Worm (Caenorhabditis elegans) whole organism, L1 larva: ENCODE measurements around the gene mlc-1.

Source experiments
- C16A3.4 ChIP-seq: fragments of 150-350 bp; optimal IDR thresholded peaks from 2 replicates; lab custom pipeline; 2014; ENCODE audit warnings: missing biosample characterization, missing genetic modification characterization
- Y116A8C.19 ChIP-seq: sonication (generic microtip); optimal IDR thresholded peaks from 2 replicates; lab custom pipeline; 2016; ENCODE audit warnings: missing compliant biosample characterization, missing genetic modification characterization, borderline replicate concordance
- aha-1 ChIP-seq: fragments of 150-350 bp; optimal IDR thresholded peaks from 2 replicates; lab custom pipeline; 2014; ENCODE audit warnings: missing biosample characterization, missing genetic modification characterization
- alr-1 ChIP-seq: fragments of 200-800 bp; sonication (Bioruptor generic); optimal IDR thresholded peaks from 2 replicates; lab custom pipeline; 2018; ENCODE audit warnings: borderline replicate concordance, mild to moderate bottlenecking, missing genetic modification characterization, missing compliant biosample characterization
- blmp-1 ChIP-seq: fragments of 150-350 bp; optimal IDR thresholded peaks from 2 replicates; lab custom pipeline; 2014; ENCODE audit warnings: missing biosample characterization, missing genetic modification characterization
- ceh-82 ChIP-seq, 3 experiments: fragments of 150-350 bp in 1 of 3; sonication (generic microtip) in 2 of 3; optimal IDR thresholded peaks; 2 replicates each; lab custom pipeline; 2014 to 2017; ENCODE audit warnings: missing biosample characterization in 3 of 3, missing genetic modification characterization in 3 of 3
- ceh-88 ChIP-seq: fragments of 200-800 bp; sonication (Bioruptor generic); IDR thresholded peaks from 2 replicates; pipeline ENCODE4 v1.3.6; 2022; ENCODE audit warnings: missing genetic modification characterization, missing compliant biosample characterization
- dpl-1 ChIP-seq, 3 experiments: fragments of 150-350 bp in 2 of 3; sonication (generic microtip) in 1 of 3; optimal IDR thresholded peaks; 2 replicates each; lab custom pipeline; 2014 to 2017; ENCODE audit warnings: missing biosample characterization in 3 of 3, missing genetic modification characterization in 3 of 3, missing genetic modification reagents in 3 of 3
- dsc-1 ChIP-seq: sonication (generic microtip); optimal IDR thresholded peaks from 2 replicates; lab custom pipeline; 2016; ENCODE audit warnings: mild to moderate bottlenecking, missing genetic modification characterization, missing compliant biosample characterization
- efl-1 ChIP-seq, 4 experiments: fragments of 150-350 bp; optimal IDR thresholded peaks in 3 of 4; peaks in 1 of 4; 1 replicate in 1 of 4; 2 replicates in 3 of 4; lab custom pipeline; 2014; ENCODE audit warnings: missing biosample characterization in 2 of 4, missing genetic modification characterization in 2 of 4, missing genetic modification reagents in 2 of 4
- egl-13 ChIP-seq: sonication (generic microtip); optimal IDR thresholded peaks from 2 replicates; lab custom pipeline; 2016; ENCODE audit warnings: missing genotype, missing genetic modification reagents, missing genetic modification characterization, missing compliant biosample characterization
- egl-27 ChIP-seq, 2 experiments: fragments of 150-350 bp in 1 of 2; sonication (generic microtip); optimal IDR thresholded peaks; 3 replicates each; lab custom pipeline; 2017 to 2018; ENCODE audit warnings: missing biosample characterization in 2 of 2, missing genetic modification characterization in 2 of 2, missing genetic modification reagents in 2 of 2
- elt-2 ChIP-seq: sonication (generic microtip); optimal IDR thresholded peaks from 2 replicates; lab custom pipeline; 2016; ENCODE audit warnings: missing genetic modification characterization, mild to moderate bottlenecking, inconsistent platforms, missing compliant biosample characterization, missing genetic modification reagents
- elt-3 ChIP-seq, 6 experiments: fragments of 150-350 bp in 1 of 6; sonication (generic microtip); optimal IDR thresholded peaks; 2 replicates each; lab custom pipeline; 2017 to 2018; ENCODE audit warnings: missing biosample characterization in 6 of 6, missing genetic modification characterization in 6 of 6, inconsistent platforms in 1 of 6
- fkh-8 ChIP-seq: sonication (generic microtip); optimal IDR thresholded peaks from 2 replicates; lab custom pipeline; 2016; ENCODE audit warnings: mild to moderate bottlenecking, missing genetic modification characterization, missing compliant biosample characterization
- fos-1 ChIP-seq: fragments of 150-350 bp; optimal IDR thresholded peaks from 2 replicates; lab custom pipeline; 2014; ENCODE audit warnings: missing biosample characterization, missing genetic modification characterization
- grh-1 ChIP-seq: fragments of 200-800 bp; sonication (Bioruptor generic); IDR thresholded peaks from 2 replicates; pipeline ENCODE4 v1.3.6; 2022; ENCODE audit warnings: missing genetic modification reagents, missing genetic modification characterization, missing compliant biosample characterization
- isw-1 ChIP-seq: fragments of 200-800 bp; sonication (Bioruptor generic); IDR thresholded peaks from 2 replicates; pipeline ENCODE4 v1.3.6; 2022; ENCODE audit warnings: missing genetic modification characterization, missing compliant biosample characterization
- jun-1 ChIP-seq: fragments of 150-350 bp; optimal IDR thresholded peaks from 2 replicates; lab custom pipeline; 2014; ENCODE audit warnings: missing biosample characterization, missing genetic modification reagents, missing genetic modification characterization
- lin-14 ChIP-seq: fragments of 200-800 bp; sonication (Bioruptor generic); optimal IDR thresholded peaks from 2 replicates; lab custom pipeline; 2018; ENCODE audit warnings: mild to moderate bottlenecking, missing genetic modification characterization, moderate library complexity, missing compliant biosample characterization
- lin-15B ChIP-seq: fragments of 150-350 bp; sonication (generic microtip); optimal IDR thresholded peaks from 3 replicates; lab custom pipeline; 2014; ENCODE audit warnings: missing biosample characterization, missing genetic modification characterization
- lin-35 ChIP-seq, 2 experiments: fragments of 150-350 bp; optimal IDR thresholded peaks; 2 replicates each; lab custom pipeline; 2014; ENCODE audit warnings: missing biosample characterization in 2 of 2, missing genetic modification characterization in 2 of 2, missing genetic modification reagents in 2 of 2
- lsy-2 ChIP-seq, 2 experiments: fragments of 150-350 bp; optimal IDR thresholded peaks; 2 replicates each; lab custom pipeline; 2014; ENCODE audit warnings: missing biosample characterization in 2 of 2, missing genetic modification characterization in 2 of 2
- mdl-1 ChIP-seq, 2 experiments: fragments of 150-350 bp; optimal IDR thresholded peaks; 2 replicates each; lab custom pipeline; 2014 to 2017; ENCODE audit warnings: missing biosample characterization in 2 of 2, missing genetic modification characterization in 2 of 2, inconsistent platforms in 1 of 2
- mep-1 ChIP-seq: fragments of 150-350 bp; optimal IDR thresholded peaks from 2 replicates; lab custom pipeline; 2014; ENCODE audit warnings: missing biosample characterization, missing genetic modification characterization
- nhr-11 ChIP-seq: fragments of 150-350 bp; optimal IDR thresholded peaks from 2 replicates; lab custom pipeline; 2014; ENCODE audit warnings: missing biosample characterization, missing genetic modification characterization
- nhr-19 ChIP-seq: fragments of 200-800 bp; sonication (Bioruptor generic); conservative IDR thresholded peaks from 2 replicates; pipeline ENCODE4 v1.3.6; 2022; ENCODE audit warnings: missing genetic modification characterization, missing compliant biosample characterization
- nhr-20 ChIP-seq: sonication (generic microtip); optimal IDR thresholded peaks from 2 replicates; lab custom pipeline; 2016; ENCODE audit warnings: mild to moderate bottlenecking, missing genetic modification characterization, missing compliant biosample characterization
- nhr-28 ChIP-seq: fragments of 150-350 bp; optimal IDR thresholded peaks from 2 replicates; lab custom pipeline; 2014; ENCODE audit warnings: missing biosample characterization, missing genetic modification characterization
- nhr-47 ChIP-seq: sonication (generic microtip); optimal IDR thresholded peaks from 2 replicates; lab custom pipeline; 2016; ENCODE audit warnings: mild to moderate bottlenecking, missing genetic modification characterization, moderate library complexity, missing compliant biosample characterization
- nhr-71 ChIP-seq: sonication (generic microtip); optimal IDR thresholded peaks from 2 replicates; lab custom pipeline; 2016; ENCODE audit warnings: mild to moderate bottlenecking, missing genetic modification characterization, moderate library complexity, missing compliant biosample characterization
- nhr-85 ChIP-seq: sonication (generic microtip); peaks from one replicate; lab custom pipeline; 2016; ENCODE audit warnings: missing genetic modification characterization, inconsistent platforms, missing compliant biosample characterization
- nhr-90 ChIP-seq: sonication (generic microtip); optimal IDR thresholded peaks from 2 replicates; lab custom pipeline; 2016; ENCODE audit warnings: mild to moderate bottlenecking, missing genetic modification characterization, missing compliant biosample characterization; ENCODE audit not compliant: poor library complexity
- pag-3 ChIP-seq: sonication (generic microtip); optimal IDR thresholded peaks from 2 replicates; lab custom pipeline; 2017; ENCODE audit warnings: missing genetic modification characterization, mild to moderate bottlenecking, missing compliant biosample characterization, antibody characterized with exemption, borderline replicate concordance; ENCODE audit not compliant: insufficient read depth
- rnt-1 ChIP-seq: sonication (generic microtip); optimal IDR thresholded peaks from 2 replicates; lab custom pipeline; 2016; ENCODE audit warnings: mild to moderate bottlenecking, missing genetic modification characterization, moderate library complexity, missing compliant biosample characterization
- skn-1 ChIP-seq: fragments of 150-350 bp; optimal IDR thresholded peaks from 2 replicates; lab custom pipeline; 2014; ENCODE audit warnings: missing biosample characterization, missing genetic modification characterization
- snu-23 ChIP-seq: sonication (generic microtip); optimal IDR thresholded peaks from 2 replicates; lab custom pipeline; 2016; ENCODE audit warnings: missing genetic modification characterization, missing compliant biosample characterization
- sox-4 ChIP-seq: sonication (generic microtip); optimal IDR thresholded peaks from 2 replicates; lab custom pipeline; 2016; ENCODE audit warnings: missing genetic modification characterization, missing compliant biosample characterization
- swsn-7 ChIP-seq: sonication (generic microtip); optimal IDR thresholded peaks from 2 replicates; lab custom pipeline; 2016; ENCODE audit warnings: missing genetic modification characterization, missing compliant biosample characterization
- unc-130 ChIP-seq: fragments of 150-350 bp; optimal IDR thresholded peaks from 2 replicates; lab custom pipeline; 2017; ENCODE audit warnings: missing biosample characterization, missing genetic modification characterization, inconsistent platforms
- unc-62 ChIP-seq: fragments of 150-350 bp; optimal IDR thresholded peaks from 2 replicates; lab custom pipeline; 2014; ENCODE audit warnings: missing biosample characterization, missing genetic modification reagents, missing genetic modification characterization
- unc-98 ChIP-seq: fragments of 200-800 bp; sonication (Bioruptor generic); IDR thresholded peaks from 2 replicates; pipeline ENCODE4 v1.3.6; 2022; ENCODE audit warnings: missing genetic modification characterization, missing compliant biosample characterization
- vab-15 ChIP-seq: sonication (generic microtip); optimal IDR thresholded peaks from 2 replicates; lab custom pipeline; 2017; ENCODE audit warnings: missing genotype, mild to moderate bottlenecking, missing genetic modification characterization, missing compliant biosample characterization
- zag-1 ChIP-seq: fragments of 150-350 bp; optimal IDR thresholded peaks from 2 replicates; lab custom pipeline; 2014; ENCODE audit warnings: missing biosample characterization, missing genetic modification characterization
- ztf-11 ChIP-seq, 2 experiments: sonication (generic microtip); optimal IDR thresholded peaks; 2 replicates each; lab custom pipeline; 2016 to 2017; ENCODE audit warnings: missing genetic modification characterization in 2 of 2, missing biosample characterization in 1 of 2, missing compliant biosample characterization in 1 of 2

The mlc-1 gene

DNA sequence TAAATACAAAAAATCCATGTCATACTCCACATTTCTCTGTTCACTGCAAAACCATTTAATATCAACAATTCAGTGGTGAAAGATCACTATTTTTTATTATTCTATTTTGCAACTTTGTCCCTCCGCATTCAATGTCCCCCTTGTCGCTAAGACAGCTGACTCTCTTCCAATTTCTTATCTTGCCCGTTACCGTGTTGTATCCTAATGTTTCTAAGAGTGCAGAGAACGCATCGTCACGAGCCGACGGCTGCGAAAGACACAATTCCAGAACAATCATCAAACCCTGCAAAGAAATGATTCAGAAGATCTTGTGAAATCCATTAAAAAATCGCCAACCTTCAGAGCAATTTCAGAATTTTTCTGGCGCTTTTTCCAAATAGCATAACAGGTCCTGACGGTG is 13.9 kb downstream of the mlc-1 start:
- TF ChIP-seq lin-15B (tag; lab: Kevin White, UChicago) (no peak), nhr-19 (GFP tag; lab: Robert Waterston, UW) (peak; percentile 59), zag-1 (no peak), mep-1 (tag; lab: Kevin White, UChicago) (peak; percentile 4), fos-1 (tag; lab: Kevin White, UChicago) (no peak), mdl-1 (tag; optimal IDR thresholded peaks at IDR 0.05; lab: Kevin White, UChicago) (peak in 1 of 2 experiments; percentile 61), nhr-11 (no peak), C16A3.4 (tag; lab: Kevin White, UChicago) (no peak), nhr-85 (tag; lab: Kevin White, UChicago) (no peak), elt-2 (tag; lab: Kevin White, UChicago) (peak; percentile 54), snu-23 (GFP tag; lab: Kevin White, UChicago) (peak; percentile 42), jun-1 (tag; lab: Kevin White, UChicago) (no peak), efl-1 (optimal IDR thresholded peaks at IDR 0.05; lab: Kevin White, UChicago) (no peak), efl-1 (GFP tag; optimal IDR thresholded peaks at IDR 0.05 in 1 of 2; lab: Kevin White, UChicago) (peak in 1 of 2 experiments; percentile 40), aha-1 (no peak), unc-62 (GFP tag; lab: Kevin White, UChicago) (no peak), nhr-90 (tag; lab: Kevin White, UChicago) (peak; percentile 25), egl-27 (tag; optimal IDR thresholded peaks at IDR 0.05; lab: Kevin White, UChicago) (no peak), nhr-71 (tag; lab: Kevin White, UChicago) (peak; percentile 57), fkh-8 (tag; lab: Kevin White, UChicago) (no peak), blmp-1 (tag; lab: Kevin White, UChicago) (no peak), nhr-20 (peak; percentile 71), lin-35 (GFP tag; optimal IDR thresholded peaks at IDR 0.05; lab: Kevin White, UChicago) (peak in 1 of 2 experiments; percentile 38), unc-130 (tag; lab: Kevin White, UChicago) (peak; percentile 45), unc-98 (GFP tag; lab: Robert Waterston, UW) (no peak), Y116A8C.19 (tag; lab: Kevin White, UChicago) (no peak), lsy-2 (tag; optimal IDR thresholded peaks at IDR 0.05; lab: Kevin White, UChicago) (peak in 1 of 2 experiments; percentile 18), lin-14 (GFP tag; lab: Kevin White, UChicago) (peak; percentile 45), rnt-1 (tag; lab: Kevin White, UChicago) (peak; percentile 51), alr-1 (tag; lab: Kevin White, UChicago) (no peak), vab-15 (tag; lab: Kevin White, UChicago) (no peak)

ce11 chrX:17474521-17475170 is 15.6 kb downstream of the mlc-1 start, which contains the start of gene tps-1:
tps-1 (minus strand) TSS chrX:17474534.
- TF ChIP-seq snu-23 (GFP tag; lab: Kevin White, UChicago) (peak; percentile 58), nhr-28 (no peak), sox-4 (tag; lab: Kevin White, UChicago) (no peak), lin-35 (GFP tag; optimal IDR thresholded peaks at IDR 0.05; lab: Kevin White, UChicago) (peak; percentile 9 to 16), C16A3.4 (tag; lab: Kevin White, UChicago) (no peak), skn-1 (peak; percentile 1), swsn-7 (tag; lab: Kevin White, UChicago) (peak; percentile 5), dsc-1 (tag; lab: Kevin White, UChicago) (peak; percentile 67), nhr-71 (tag; lab: Kevin White, UChicago) (peak; percentile 61), grh-1 (GFP tag; lab: Robert Waterston, UW) (peak; percentile 87), isw-1 (GFP tag; lab: Robert Waterston, UW) (no peak), nhr-47 (tag; lab: Kevin White, UChicago) (peak; percentile 19), mep-1 (tag; lab: Kevin White, UChicago) (peak; percentile 12), dpl-1 (GFP tag; optimal IDR thresholded peaks at IDR 0.05; lab: Kevin White, UChicago) (no peak), ztf-11 (tag; optimal IDR thresholded peaks at IDR 0.05; lab: Kevin White, UChicago) (no peak), nhr-20 (peak; percentile 51), egl-13 (tag; lab: Kevin White, UChicago) (no peak), ceh-82 (tag; optimal IDR thresholded peaks at IDR 0.05; lab: Kevin White, UChicago) (peak in 1 of 3 experiments; percentile 16), zag-1 (no peak), nhr-85 (tag; lab: Kevin White, UChicago) (peak; percentile 89), blmp-1 (tag; lab: Kevin White, UChicago) (peak; percentile 3), rnt-1 (tag; lab: Kevin White, UChicago) (peak; percentile 25), lin-14 (GFP tag; lab: Kevin White, UChicago) (peak; percentile 58), fos-1 (tag; lab: Kevin White, UChicago) (no peak), mdl-1 (tag; optimal IDR thresholded peaks at IDR 0.05; lab: Kevin White, UChicago) (peak in 1 of 2 experiments; percentile 17), elt-3 (tag; optimal IDR thresholded peaks at IDR 0.05; lab: Kevin White, UChicago) (peak in 4 of 6 experiments; percentile 5 to 86 (median 46)), vab-15 (tag; lab: Kevin White, UChicago) (no peak), nhr-19 (GFP tag; lab: Robert Waterston, UW) (peak; percentile 19; the same call in 1 of the 2 replicates), pag-3 (tag; lab: Kevin White, UChicago) (no peak), lin-15B (tag; lab: Kevin White, UChicago) (no peak), ceh-88 (GFP tag; lab: Robert Waterston, UW) (no peak)
